Worm (Caenorhabditis elegans) whole organism, early embryonic: Measurements from ENCODE around the gene F29B9.8.

Experiments
- B0310.2 ChIP-seq: sonication (generic microtip); optimal IDR thresholded peaks from 2 replicates; lab custom pipeline; 2016; ENCODE audit warnings: mild to moderate bottlenecking, missing genetic modification characterization, missing compliant biosample characterization
- ama-1 ChIP-seq: fragments of 150-350 bp; optimal IDR thresholded peaks from 2 replicates; lab custom pipeline; 2014
- ceh-36 ChIP-seq: sonication (generic microtip); optimal IDR thresholded peaks from 2 replicates; lab custom pipeline; 2016; ENCODE audit warnings: missing genetic modification characterization, inconsistent platforms, missing compliant biosample characterization
- ets-7 ChIP-seq: sonication (generic microtip); optimal IDR thresholded peaks from 2 replicates; lab custom pipeline; 2016; ENCODE audit warnings: missing genotype, missing genetic modification characterization, missing compliant biosample characterization
- flt-1 ChIP-seq: fragments of 200-800 bp; sonication (Bioruptor generic); IDR thresholded peaks from 2 replicates; pipeline ENCODE4 v1.3.6; 2022; ENCODE audit warnings: missing genetic modification characterization, missing compliant biosample characterization
- hmbx-1 ChIP-seq: sonication (generic microtip); optimal IDR thresholded peaks from 2 replicates; lab custom pipeline; 2016; ENCODE audit warnings: mild to moderate bottlenecking, missing genetic modification characterization, missing compliant biosample characterization
- hmg-4 ChIP-seq: fragments of 200-800 bp; sonication (Bioruptor generic); optimal IDR thresholded peaks from 2 replicates; lab custom pipeline; 2018; ENCODE audit warnings: mild to moderate bottlenecking, missing genetic modification characterization, missing compliant biosample characterization
- hnd-1 ChIP-seq: sonication (generic microtip); optimal IDR thresholded peaks from 2 replicates; lab custom pipeline; 2016; ENCODE audit warnings: missing genetic modification characterization, missing compliant biosample characterization
- pes-1 ChIP-seq: fragments of 200-800 bp; sonication (Bioruptor generic); IDR thresholded peaks from 2 replicates; pipeline ENCODE4 v1.3.6; 2022; ENCODE audit warnings: missing genetic modification reagents, missing genetic modification characterization, missing compliant biosample characterization
- scrt-1 ChIP-seq: fragments of 200-800 bp; sonication (Bioruptor generic); IDR thresholded peaks from 2 replicates; pipeline ENCODE4 v1.3.6; 2022; ENCODE audit warnings: missing genetic modification characterization, missing compliant biosample characterization
- sea-1 ChIP-seq: fragments of 200-800 bp; sonication (Bioruptor generic); conservative IDR thresholded peaks from 2 replicates; pipeline ENCODE4 v1.3.6; 2022; ENCODE audit warnings: missing genetic modification characterization, missing compliant biosample characterization
- tbx-11 ChIP-seq: fragments of 200-800 bp; sonication (Bioruptor generic); IDR thresholded peaks from 2 replicates; pipeline ENCODE4 v1.3.6; 2022; ENCODE audit warnings: missing genetic modification characterization, missing compliant biosample characterization
- tbx-37 ChIP-seq: fragments of 200-800 bp; sonication (Bioruptor generic); conservative IDR thresholded peaks from 2 replicates; pipeline ENCODE4 v1.3.6; 2022; ENCODE audit warnings: missing genetic modification reagents, missing genetic modification characterization, missing compliant biosample characterization
- tra-4 ChIP-seq: sonication (generic microtip); optimal IDR thresholded peaks from 2 replicates; lab custom pipeline; 2017; ENCODE audit warnings: missing genetic modification characterization, missing compliant biosample characterization

ce11 chrIV:4659277-4659676 is 11.8 kb downstream of the F29B9.8 start, which contains the start of gene mrps-21:
- TF ChIP-seq flt-1 (no peak), ama-1 (lab: Kevin White, UChicago) (no peak), ets-7 (tag; lab: Kevin White, UChicago) (no peak), scrt-1 (no peak), hmg-4 (GFP tag; lab: Kevin White, UChicago) (no peak), sea-1 (no peak), hnd-1 (tag; lab: Kevin White, UChicago) (no peak), tbx-37 (no peak), tbx-11 (GFP tag; lab: Robert Waterston, UW) (no peak), hmbx-1 (no peak), tra-4 (tag; lab: Kevin White, UChicago) (no peak), B0310.2 (tag; lab: Kevin White, UChicago) (no peak), ceh-36 (no peak), pes-1 (GFP tag; lab: Robert Waterston, UW) (no peak)
